Worm (Caenorhabditis elegans) whole organism, early embryonic: ENCODE measurements around the gene dod-19.

Experiments used
- ama-1 ChIP-seq: fragments of 150-350 bp; optimal IDR thresholded peaks from 2 replicates; lab custom pipeline; 2014
- flt-1 ChIP-seq: fragments of 200-800 bp; sonication (Bioruptor generic); IDR thresholded peaks from 2 replicates; pipeline ENCODE4 v1.3.6; 2022; ENCODE audit warnings: missing genetic modification characterization, missing compliant biosample characterization
- hmg-4 ChIP-seq: fragments of 200-800 bp; sonication (Bioruptor generic); optimal IDR thresholded peaks from 2 replicates; lab custom pipeline; 2018; ENCODE audit warnings: mild to moderate bottlenecking, missing genetic modification characterization, missing compliant biosample characterization
- pes-1 ChIP-seq: fragments of 200-800 bp; sonication (Bioruptor generic); IDR thresholded peaks from 2 replicates; pipeline ENCODE4 v1.3.6; 2022; ENCODE audit warnings: missing genetic modification reagents, missing genetic modification characterization, missing compliant biosample characterization

- TF ChIP-seq pes-1 (GFP tag; lab: Robert Waterston, UW) (no peak), hmg-4 (GFP tag; lab: Kevin White, UChicago) (no peak), ama-1 (lab: Kevin White, UChicago) (no peak), flt-1 (GFP tag; lab: Robert Waterston, UW) (no peak)
Observed at ce11 chrV:417656-418353, 3.2 kb upstream of the dod-19 start, which contains the start of gene irg-8.
